Worm (Caenorhabditis elegans) whole organism, midembryonic: ENCODE results near the gene C06G4.6.
"Not testable (repeated sequence)": the region's sequence is repeated elsewhere in the genome, so short reads cannot be mapped to it uniquely, and the experiment has no call there.

ENCODE experiments used
- T22C8.4 ChIP-seq: fragments of 200-800 bp; sonication (Bioruptor generic); IDR thresholded peaks from 2 replicates; pipeline ENCODE4 v1.3.6; 2022; ENCODE audit warnings: missing genetic modification characterization, missing compliant biosample characterization
- flt-1 ChIP-seq: fragments of 200-800 bp; sonication (Bioruptor generic); IDR thresholded peaks from 2 replicates; pipeline ENCODE4 v1.3.6; 2022; ENCODE audit warnings: missing genetic modification characterization, missing compliant biosample characterization
- klf-2 ChIP-seq: fragments of 200-800 bp; sonication (Bioruptor generic); conservative IDR thresholded peaks from 2 replicates; pipeline ENCODE4 v1.3.6; 2022; ENCODE audit warnings: missing genetic modification reagents, missing genetic modification characterization, missing compliant biosample characterization
- ref-1 ChIP-seq: fragments of 200-800 bp; sonication (Bioruptor generic); conservative IDR thresholded peaks from 2 replicates; pipeline ENCODE4 v1.3.6; 2022; ENCODE audit warnings: missing genetic modification reagents, missing genetic modification characterization, missing compliant biosample characterization
- ztf-23 ChIP-seq: fragments of 200-800 bp; sonication (Bioruptor generic); IDR thresholded peaks from 2 replicates; pipeline ENCODE4 v1.3.6; 2022; ENCODE audit warnings: missing genetic modification reagents, missing genetic modification characterization, missing compliant biosample characterization

ce11 chrIII:7958922-7959609 is 45.1 kb upstream of the C06G4.6 start, which contains the start of gene F54H12.10:
- not testable (repeated sequence) for TF ChIP-seq T22C8.4, klf-2, ref-1, flt-1, ztf-23 (GFP tag; lab: Robert Waterston, UW)
